Fruit fly (Drosophila melanogaster) whole organism, embryonic: Measurements from ENCODE around the gene CG10341.

Experiments
- CG13296 ChIP-seq: fragments of 200-800 bp; sonication (Bioruptor generic); optimal IDR thresholded peaks from 3 replicates; lab custom pipeline; 2018; ENCODE audit warnings: missing biosample characterization, mild to moderate bottlenecking, missing genetic modification characterization
- CG13624 ChIP-seq: fragments of 200-800 bp; sonication (Bioruptor generic); optimal IDR thresholded peaks from 2 replicates; lab custom pipeline; 2016; ENCODE audit warnings: missing biosample characterization, missing genetic modification characterization
- CG14860 ChIP-seq: fragments of 200-800 bp; sonication (Bioruptor generic); IDR thresholded peaks from 3 replicates; pipeline ENCODE4 v1.3.6; 2022; ENCODE audit warnings: missing biosample characterization, missing genetic modification characterization; ENCODE audit not compliant: partially characterized antibody
- CG14965 ChIP-seq: fragments of 200-800 bp; sonication (Bioruptor generic); optimal IDR thresholded peaks from 2 replicates; lab custom pipeline; 2016; ENCODE audit warnings: missing biosample characterization, missing genetic modification characterization, borderline replicate concordance
- CG16815 ChIP-seq: fragments of 200-800 bp; sonication (Bioruptor generic); optimal IDR thresholded peaks from 3 replicates; lab custom pipeline; 2017; ENCODE audit warnings: missing biosample characterization, mild to moderate bottlenecking, missing genetic modification characterization
- CG17359 ChIP-seq: fragments of 200-800 bp; sonication (Bioruptor generic); optimal IDR thresholded peaks from 3 replicates; lab custom pipeline; 2018; ENCODE audit warnings: missing biosample characterization, mild to moderate bottlenecking, missing genetic modification characterization, moderate library complexity
- CG17385 ChIP-seq: fragments of 200-800 bp; sonication (Bioruptor generic); optimal IDR thresholded peaks from 3 replicates; lab custom pipeline; 2018; ENCODE audit warnings: missing biosample characterization, mild to moderate bottlenecking, missing genetic modification characterization
- CG18764 ChIP-seq: fragments of 200-800 bp; sonication (Bioruptor generic); optimal IDR thresholded peaks from 3 replicates; lab custom pipeline; 2016; ENCODE audit warnings: missing biosample characterization, missing genetic modification characterization
- CG30020 ChIP-seq: fragments of 200-800 bp; optimal IDR thresholded peaks from 2 replicates; lab custom pipeline; 2019; ENCODE audit warnings: missing biosample characterization, mild to moderate bottlenecking, missing genetic modification characterization, moderate library complexity
- CG3065 ChIP-seq: fragments of 200-800 bp; sonication (Bioruptor generic); optimal IDR thresholded peaks from 2 replicates; lab custom pipeline; 2016; ENCODE audit warnings: missing biosample characterization, missing genetic modification characterization
- CG4328 ChIP-seq: fragments of 200-800 bp; sonication (Bioruptor generic); optimal IDR thresholded peaks from 3 replicates; lab custom pipeline; 2017; ENCODE audit warnings: missing biosample characterization, missing genetic modification reagents, missing genetic modification characterization
- CG4820 ChIP-seq: fragments of 200-800 bp; sonication (Bioruptor generic); optimal IDR thresholded peaks from 3 replicates; lab custom pipeline; 2016; ENCODE audit warnings: missing biosample characterization, missing genetic modification characterization
- CG6254 ChIP-seq: fragments of 200-800 bp; sonication (Bioruptor generic); optimal IDR thresholded peaks from 3 replicates; lab custom pipeline; 2017; ENCODE audit warnings: mild to moderate bottlenecking, missing biosample characterization, missing genetic modification reagents, missing genetic modification characterization
- CG6683 ChIP-seq: fragments of 200-800 bp; sonication (Bioruptor generic); optimal IDR thresholded peaks from 2 replicates; lab custom pipeline; 2017; ENCODE audit warnings: missing biosample characterization, mild to moderate bottlenecking, missing genetic modification characterization, missing genetic modification reagents
- CG8478 ChIP-seq: fragments of >200 bp; optimal IDR thresholded peaks from 2 replicates; lab custom pipeline; 2018
- CG9797 ChIP-seq: fragments of 200-800 bp; sonication (Bioruptor generic); optimal IDR thresholded peaks from 3 replicates; lab custom pipeline; 2018; ENCODE audit warnings: missing biosample characterization, mild to moderate bottlenecking, missing genetic modification characterization
- CHES-1-like ChIP-seq: fragments of 200-800 bp; sonication (Bioruptor generic); optimal IDR thresholded peaks from 2 replicates; lab custom pipeline; 2016; ENCODE audit warnings: missing biosample characterization, missing genetic modification characterization
- CTCF ChIP-seq: fragments of 200-800 bp; sonication (Bioruptor generic); optimal IDR thresholded peaks from 2 replicates; lab custom pipeline; 2017; ENCODE audit warnings: missing biosample characterization, mild to moderate bottlenecking, missing genetic modification characterization, moderate library complexity
- CkIIα-i1 ChIP-seq: fragments of 200-800 bp; sonication (Bioruptor generic); IDR thresholded peaks from 2 replicates; pipeline ENCODE4 v1.3.6; 2022; ENCODE audit warnings: missing biosample characterization, missing genetic modification characterization
- E2f1 ChIP-seq: fragments of 200-800 bp; sonication (Bioruptor generic); IDR thresholded peaks from 2 replicates; pipeline ENCODE4 v1.3.6; 2022; ENCODE audit warnings: missing biosample characterization, missing genetic modification characterization
- Fer3 ChIP-seq: fragments of 200-800 bp; sonication (Bioruptor generic); optimal IDR thresholded peaks from 2 replicates; lab custom pipeline; 2018; ENCODE audit warnings: missing biosample characterization, mild to moderate bottlenecking, missing genetic modification characterization, moderate library complexity
- Hr39 ChIP-seq: fragments of >200 bp; optimal IDR thresholded peaks from 2 replicates; lab custom pipeline; 2017
- Lhr ChIP-seq: fragments of 200-800 bp; sonication (Bioruptor generic); optimal IDR thresholded peaks from 3 replicates; lab custom pipeline; 2017; ENCODE audit warnings: mild to moderate bottlenecking, missing biosample characterization, missing genetic modification reagents, missing genetic modification characterization
- Lpt ChIP-seq: fragments of >200 bp; optimal IDR thresholded peaks from 2 replicates; lab custom pipeline; 2018; ENCODE audit warnings: missing biosample characterization, missing genetic modification characterization
- MBD-R2 ChIP-seq: fragments of 200-800 bp; sonication (Bioruptor generic); IDR thresholded peaks from 2 replicates; pipeline ENCODE4 v1.3.6; 2022; ENCODE audit warnings: missing biosample characterization, missing genetic modification characterization
- NC2α ChIP-seq: fragments of 200-800 bp; sonication (Bioruptor generic); optimal IDR thresholded peaks from 2 replicates; lab custom pipeline; 2016; ENCODE audit warnings: missing biosample characterization, missing genetic modification characterization
- NC2β ChIP-seq: fragments of 200-800 bp; sonication (Bioruptor generic); optimal IDR thresholded peaks from 2 replicates; lab custom pipeline; 2016; ENCODE audit warnings: missing biosample characterization, missing genetic modification characterization
- Nf-YA ChIP-seq: fragments of 200-800 bp; sonication (Bioruptor generic); IDR thresholded peaks from 2 replicates; pipeline ENCODE4 v1.3.6; 2022; ENCODE audit warnings: missing biosample characterization, missing genetic modification characterization
- Ptx1 ChIP-seq: fragments of 200-800 bp; sonication (Bioruptor generic); IDR thresholded peaks from 2 replicates; pipeline ENCODE4 v1.3.6; 2022; ENCODE audit warnings: missing biosample characterization, missing genetic modification characterization
- aop ChIP-seq: fragments of 200-800 bp; sonication (Bioruptor generic); IDR thresholded peaks from 2 replicates; pipeline ENCODE4 v1.3.6; 2022; ENCODE audit warnings: missing biosample characterization, missing genetic modification characterization
- ato ChIP-seq: fragments of 200-800 bp; sonication (Bioruptor generic); IDR thresholded peaks from 2 replicates; pipeline ENCODE4 v1.3.6; 2022; ENCODE audit warnings: missing biosample characterization, missing genetic modification characterization; ENCODE audit not compliant: partially characterized antibody
- corto ChIP-seq: fragments of 200-800 bp; sonication (Bioruptor generic); optimal IDR thresholded peaks from 2 replicates; lab custom pipeline; 2016; ENCODE audit warnings: missing biosample characterization, mild to moderate bottlenecking, missing genetic modification characterization, moderate library complexity
- danr ChIP-seq: fragments of 200-800 bp; sonication (Bioruptor generic); IDR thresholded peaks from 2 replicates; pipeline ENCODE4 v1.3.6; 2022; ENCODE audit warnings: missing biosample characterization, missing genetic modification characterization
- dm ChIP-seq: fragments of 200-800 bp; sonication (Bioruptor generic); optimal IDR thresholded peaks from 3 replicates; lab custom pipeline; 2016; ENCODE audit warnings: missing biosample characterization, missing genetic modification characterization
- dpn ChIP-seq, 2 experiments: fragments of 200-800 bp; sonication (Bioruptor generic); optimal IDR thresholded peaks; 3 replicates each; lab custom pipeline; 2016; ENCODE audit warnings: missing biosample characterization in 2 of 2, missing genetic modification characterization in 2 of 2
- emc ChIP-seq: fragments of 200-800 bp; sonication (Bioruptor generic); optimal IDR thresholded peaks from 2 replicates; lab custom pipeline; 2016; ENCODE audit warnings: missing biosample characterization, missing genetic modification characterization
- gem ChIP-seq: fragments of 200-800 bp; sonication (Bioruptor generic); optimal IDR thresholded peaks from 2 replicates; lab custom pipeline; 2019; ENCODE audit warnings: missing biosample characterization, mild to moderate bottlenecking, missing genetic modification characterization, moderate library complexity
- grn ChIP-seq: fragments of 200-800 bp; sonication (Bioruptor generic); optimal IDR thresholded peaks from 3 replicates; lab custom pipeline; 2017; ENCODE audit warnings: missing biosample characterization, missing genetic modification characterization
- h ChIP-seq: fragments of >200 bp; optimal IDR thresholded peaks from 2 replicates; lab custom pipeline; 2017
- klu ChIP-seq: fragments of 200-800 bp; sonication (Bioruptor generic); IDR thresholded peaks from 2 replicates; pipeline ENCODE4 v1.3.6; 2022; ENCODE audit warnings: missing biosample characterization, missing genetic modification characterization
- mirr ChIP-seq: fragments of 200-800 bp; sonication (Bioruptor generic); optimal IDR thresholded peaks from 3 replicates; lab custom pipeline; 2018; ENCODE audit warnings: missing biosample characterization, mild to moderate bottlenecking, missing genetic modification characterization
- nerfin-2 ChIP-seq: fragments of 200-800 bp; sonication (Bioruptor generic); IDR thresholded peaks from 2 replicates; pipeline ENCODE4 v1.3.6; 2022; ENCODE audit warnings: missing biosample characterization, missing genetic modification characterization; ENCODE audit not compliant: partially characterized antibody
- pfk ChIP-seq: fragments of 200-800 bp; sonication (Bioruptor generic); optimal IDR thresholded peaks from 2 replicates; lab custom pipeline; 2018; ENCODE audit warnings: missing biosample characterization, mild to moderate bottlenecking, missing genetic modification characterization, moderate library complexity
- pho ChIP-seq: fragments of 200-800 bp; sonication (Bioruptor generic); optimal IDR thresholded peaks from 2 replicates; lab custom pipeline; 2016; ENCODE audit warnings: missing biosample characterization, missing genetic modification characterization
- repo ChIP-seq: fragments of 200-800 bp; sonication (Bioruptor generic); optimal IDR thresholded peaks from 2 replicates; lab custom pipeline; 2016; ENCODE audit warnings: missing biosample characterization, missing genetic modification characterization
- rib ChIP-seq: fragments of 200-800 bp; sonication (Bioruptor generic); IDR thresholded peaks from 2 replicates; pipeline ENCODE4 v1.3.6; 2022; ENCODE audit warnings: missing biosample characterization, missing genetic modification characterization
- sc ChIP-seq, 3 experiments: fragments of >200 bp in 2 of 3; fragments of 200-800 bp in 1 of 3; sonication (Bioruptor generic) in 1 of 3; optimal IDR thresholded peaks; 2 replicates in 2 of 3; 3 replicates in 1 of 3; lab custom pipeline; 2017; ENCODE audit warnings: mild to moderate bottlenecking in 1 of 3, missing biosample characterization in 1 of 3, missing genetic modification characterization in 1 of 3, missing genetic modification reagents in 1 of 3
- scrt ChIP-seq: fragments of 200-800 bp; sonication (Bioruptor generic); optimal IDR thresholded peaks from 2 replicates; lab custom pipeline; 2018; ENCODE audit warnings: missing biosample characterization, mild to moderate bottlenecking, missing genetic modification characterization, moderate library complexity
- sd ChIP-seq: fragments of 200-800 bp; sonication (Bioruptor generic); optimal IDR thresholded peaks from 3 replicates; lab custom pipeline; 2018; ENCODE audit warnings: missing biosample characterization, mild to moderate bottlenecking, missing genetic modification characterization, moderate library complexity
- seq ChIP-seq: fragments of 200-800 bp; sonication (Bioruptor generic); IDR thresholded peaks from 2 replicates; pipeline ENCODE4 v1.3.6; 2022; ENCODE audit warnings: missing biosample characterization, missing genetic modification characterization
- trem ChIP-seq: fragments of 200-800 bp; optimal IDR thresholded peaks from 3 replicates; lab custom pipeline; 2019; ENCODE audit warnings: missing biosample characterization, mild to moderate bottlenecking, missing genetic modification characterization, moderate library complexity
- wdn ChIP-seq: fragments of 200-800 bp; sonication (Bioruptor generic); IDR thresholded peaks from 2 replicates; pipeline ENCODE4 v1.3.6; 2022; ENCODE audit warnings: missing biosample characterization, missing genetic modification characterization
- yki ChIP-seq: fragments of >200 bp; optimal IDR thresholded peaks from 3 replicates; lab custom pipeline; 2018

CG10341 gene

DNA sequence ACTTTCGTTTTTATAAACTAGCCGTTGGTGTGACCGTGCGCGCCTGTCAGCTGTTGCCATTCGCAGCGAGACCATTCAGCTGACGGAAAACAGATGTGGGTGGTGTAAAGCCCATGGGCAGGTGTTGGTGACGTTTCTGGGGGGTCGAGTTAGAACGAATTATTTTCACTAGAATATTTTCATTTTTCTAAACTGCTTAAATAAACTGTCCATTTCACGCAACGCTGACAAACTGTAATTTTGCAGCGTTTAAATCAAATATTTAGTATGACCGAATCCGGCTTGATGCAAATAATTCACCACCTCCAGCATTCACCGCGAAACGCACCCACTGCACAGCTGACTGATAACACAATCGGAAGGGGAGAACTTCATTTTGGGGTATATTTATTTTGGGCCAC is 3.1 kb upstream of the CG10341 start, which contains the start of the genes CG10383 and CG10338 (continued):
- TF ChIP-seq CG8478 (lab: Kevin White, UChicago), result no peak
- TF ChIP-seq Lpt (GFP tag; lab: Kevin White, UChicago), result no peak
- TF ChIP-seq CG16815, result peak; percentile 71
- peak; percentile 62 for TF ChIP-seq CG18764
- TF ChIP-seq CTCF, result peak; percentile 8
- peak; percentile 70 for TF ChIP-seq CG3065
- TF ChIP-seq gem (tag; lab: Kevin White, UChicago), result peak; percentile 87
- TF ChIP-seq pho (GFP tag; lab: Kevin White, UChicago), result peak; percentile 87
- peak; percentile 41 for TF ChIP-seq CG6683 (GFP tag; lab: Kevin White, UChicago)
- peak; percentile 82 for TF ChIP-seq emc (GFP tag; lab: Kevin White, UChicago)
- peak; percentile 84 for TF ChIP-seq wdn (GFP tag; lab: Robert Waterston, UW)
- TF ChIP-seq sc (optimal IDR thresholded peaks at IDR 0.05; lab: Kevin White, UChicago), result no peak
- TF ChIP-seq sc (GFP tag; optimal IDR thresholded peaks at IDR 0.05; lab: Kevin White, UChicago), result peak; percentile 33
- no peak for TF ChIP-seq pfk (GFP tag; lab: Kevin White, UChicago)
- TF ChIP-seq CG17359 (tag; lab: Kevin White, UChicago), result peak; percentile 84
- TF ChIP-seq yki (lab: Kevin White, UChicago), result peak; percentile 76
- peak; percentile 93 for TF ChIP-seq CHES-1-like (GFP tag; lab: Kevin White, UChicago)
- no peak for TF ChIP-seq ato (GFP tag; lab: Robert Waterston, UW)
- TF ChIP-seq seq (GFP tag; lab: Robert Waterston, UW), result peak; percentile 84
- TF ChIP-seq Nf-YA (GFP tag; lab: Robert Waterston, UW), result peak; percentile 79
- TF ChIP-seq grn (GFP tag; lab: Kevin White, UChicago), result peak; percentile 22
- peak; percentile 84 for TF ChIP-seq trem
- TF ChIP-seq mirr (GFP tag; lab: Kevin White, UChicago), result peak; percentile 41
- TF ChIP-seq corto (GFP tag; lab: Kevin White, UChicago), result peak; percentile 43
- TF ChIP-seq Ptx1, result peak; percentile 90
- TF ChIP-seq repo (GFP tag; lab: Kevin White, UChicago), result peak; percentile 74
- peak; percentile 72 for TF ChIP-seq scrt
- peak; percentile 97 for TF ChIP-seq MBD-R2
- no peak for TF ChIP-seq CG14860 (GFP tag; lab: Robert Waterston, UW)
- peak; percentile 93 for TF ChIP-seq CG9797 (GFP tag; lab: Kevin White, UChicago)
- TF ChIP-seq CG6254 (GFP tag; lab: Kevin White, UChicago), result peak; percentile 68
- TF ChIP-seq aop (GFP tag; lab: Robert Waterston, UW), result peak; percentile 69; the same call in 1 of the 2 replicates
- TF ChIP-seq Lhr (GFP tag; lab: Kevin White, UChicago), result peak; percentile 62
- peak; percentile 94 for TF ChIP-seq klu
- TF ChIP-seq CG17385 (GFP tag; lab: Kevin White, UChicago), result peak; percentile 82
- peak; percentile 28 for TF ChIP-seq CG14965 (GFP tag; lab: Kevin White, UChicago)
- TF ChIP-seq rib (GFP tag; lab: Robert Waterston, UW), result peak; percentile 85
- TF ChIP-seq h (lab: Kevin White, UChicago), result no peak
- TF ChIP-seq CG4328 (GFP tag; lab: Kevin White, UChicago), result peak; percentile 61
- TF ChIP-seq CG13624 (GFP tag; lab: Kevin White, UChicago), result peak; percentile 92
- peak; percentile 66 for TF ChIP-seq CG4820 (GFP tag; lab: Kevin White, UChicago)
- no peak for TF ChIP-seq Hr39
- no peak for TF ChIP-seq nerfin-2 (GFP tag; lab: Robert Waterston, UW)
- no peak for TF ChIP-seq CkIIα-i1
- TF ChIP-seq Fer3 (tag; lab: Kevin White, UChicago), result peak; percentile 72
- peak; percentile 44 for TF ChIP-seq CG30020 (tag; lab: Kevin White, UChicago)
- TF ChIP-seq CG13296 (GFP tag; lab: Kevin White, UChicago), result peak; percentile 69
- peak; percentile 78 for TF ChIP-seq danr
- TF ChIP-seq NC2β (GFP tag; lab: Kevin White, UChicago), result peak; percentile 89
- peak; percentile 85 for TF ChIP-seq dm (GFP tag; lab: Kevin White, UChicago)
- peak; percentile 89 for TF ChIP-seq E2f1
- peak; percentile 62 for TF ChIP-seq NC2α (GFP tag; lab: Kevin White, UChicago)
- TF ChIP-seq dpn (GFP tag; optimal IDR thresholded peaks at IDR 0.05; lab: Kevin White, UChicago), result peak; percentile 89 to 93
- peak; percentile 84 for TF ChIP-seq sd (tag; lab: Kevin White, UChicago)
